Worm (Caenorhabditis elegans): ENCODE results near the gene C27F2.10.

The C27F2.10 gene

ce11 chrIII:4951824-4952223 lies 34.9 kb downstream of the C27F2.10 start, which contains the start of gene flh-2:
flh-2 (plus strand) TSS chrIII:4952124.
- TF ChIP-seq mbf-1 (tag; optimal IDR thresholded peaks at IDR 0.05) (no peak), ztf-11 (tag; optimal IDR thresholded peaks at IDR 0.05) (no peak), ztf-1 (GFP tag; conservative IDR thresholded peaks at IDR 0.05) (no peak), alr-1 (tag; optimal IDR thresholded peaks at IDR 0.05) (no peak), lsy-2 (tag; optimal IDR thresholded peaks at IDR 0.05) (no peak), sem-4 (tag; optimal IDR thresholded peaks at IDR 0.05) (no peak), nhr-11 (tag; optimal IDR thresholded peaks at IDR 0.05) (no peak), nhr-77 (tag; optimal IDR thresholded peaks at IDR 0.05) (no peak), R02D3.7 (tag; optimal IDR thresholded peaks at IDR 0.05) (no peak), ZK546.5 (tag; optimal IDR thresholded peaks at IDR 0.05) (no peak), fos-1 (tag; optimal IDR thresholded peaks at IDR 0.05) (no peak), elt-1 (tag; optimal IDR thresholded peaks at IDR 0.05) (no peak), elt-3 (tag; optimal IDR thresholded peaks at IDR 0.05) (no peak), gmeb-1 (tag; optimal IDR thresholded peaks at IDR 0.05) (no peak), lin-39 (tag; optimal IDR thresholded peaks at IDR 0.05) (no peak)

DNA sequence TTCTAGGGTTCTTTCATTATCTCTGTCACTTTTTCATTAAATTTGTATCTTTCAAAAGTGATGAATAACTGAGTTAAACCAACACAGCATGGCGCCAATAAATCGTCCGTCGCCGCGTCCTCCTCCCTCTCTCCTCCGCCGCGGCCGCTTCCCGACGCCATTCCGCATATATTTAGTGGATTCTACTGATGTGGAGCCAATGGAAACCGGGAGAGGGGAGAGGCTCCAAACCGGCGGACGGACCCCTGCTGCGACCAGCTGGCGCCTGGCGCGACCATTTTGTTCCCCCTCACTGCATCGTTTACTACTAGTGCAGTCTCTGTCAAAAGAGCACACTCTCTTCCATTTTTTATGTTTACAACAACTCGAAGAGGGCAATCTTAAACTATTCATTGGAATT lies 35.5 kb downstream of the C27F2.10 start:
- TF ChIP-seq nhr-21 (tag; optimal IDR thresholded peaks at IDR 0.05) (no peak), ama-1 (optimal IDR thresholded peaks at IDR 0.05) (no peak), C34F6.9 (tag; optimal IDR thresholded peaks at IDR 0.05) (peak; percentile 20), crh-2 (tag; optimal IDR thresholded peaks at IDR 0.05) (no peak), R02D3.7 (tag; optimal IDR thresholded peaks at IDR 0.05) (no peak), ceh-82 (tag; optimal IDR thresholded peaks at IDR 0.05) (no peak), lsy-2 (tag; optimal IDR thresholded peaks at IDR 0.05) (peak in 1 of 2 experiments; percentile 25), Y55F3AM.14 (GFP tag; optimal IDR thresholded peaks at IDR 0.05) (no peak), alr-1 (tag; optimal IDR thresholded peaks at IDR 0.05) (no peak)

- TF ChIP-seq unc-55 (GFP tag; optimal IDR thresholded peaks at IDR 0.05) (peak; percentile 65), alr-1 (tag; optimal IDR thresholded peaks at IDR 0.05) (no peak), elt-3 (tag; optimal IDR thresholded peaks at IDR 0.05) (no peak), nhr-237 (tag; optimal IDR thresholded peaks at IDR 0.05) (no peak), peb-1 (tag; optimal IDR thresholded peaks at IDR 0.05) (no peak), sem-4 (tag; optimal IDR thresholded peaks at IDR 0.05) (peak; percentile 6), sma-9 (GFP tag; optimal IDR thresholded peaks at IDR 0.05) (peak; percentile 25), sma-9 (tag; optimal IDR thresholded peaks at IDR 0.05) (no peak), ztf-1 (GFP tag; conservative IDR thresholded peaks at IDR 0.05) (no peak), ama-1 (optimal IDR thresholded peaks at IDR 0.05) (no peak), nhr-12 (tag; optimal IDR thresholded peaks at IDR 0.05) (no peak), aly-2 (tag; optimal IDR thresholded peaks at IDR 0.05) (no peak), C34F6.9 (tag; optimal IDR thresholded peaks at IDR 0.05) (peak; percentile 69), mdl-1 (tag; optimal IDR thresholded peaks at IDR 0.05) (peak; percentile 13 to 37), dmd-4 (tag; optimal IDR thresholded peaks at IDR 0.05) (no peak), crh-2 (tag; optimal IDR thresholded peaks at IDR 0.05) (peak; percentile 22), nhr-11 (tag; optimal IDR thresholded peaks at IDR 0.05) (no peak), elt-1 (tag; optimal IDR thresholded peaks at IDR 0.05) (no peak), fos-1 (tag; optimal IDR thresholded peaks at IDR 0.05) (no peak), lin-11 (tag; optimal IDR thresholded peaks at IDR 0.05) (peak; percentile 33), zag-1 (tag; optimal IDR thresholded peaks at IDR 0.05) (peak; percentile 68), F13H6.1 (tag; optimal IDR thresholded peaks at IDR 0.05) (peak; percentile 57), lin-13 (GFP tag; optimal IDR thresholded peaks at IDR 0.05) (no peak), nhr-129 (tag; optimal IDR thresholded peaks at IDR 0.05) (peak; percentile 30), lsy-2 (tag; optimal IDR thresholded peaks at IDR 0.05) (peak in 1 of 2 experiments; percentile 51), blmp-1 (tag; optimal IDR thresholded peaks at IDR 0.05; ENCODE audit: insufficient read depth) (no peak)
These were observed 36.4 kb downstream of the C27F2.10 start for ce11 chrIII:4950345-4950744.

ce11 chrIII:4948631-4949030 lies 38.1 kb downstream of the C27F2.10 start:
- no peak for TF ChIP-seq skn-1 (tag; optimal IDR thresholded peaks at IDR 0.05)
- no peak for TF ChIP-seq unc-55 (GFP tag; optimal IDR thresholded peaks at IDR 0.05)
- TF ChIP-seq R02D3.7 (tag; optimal IDR thresholded peaks at IDR 0.05): no peak
- no peak for TF ChIP-seq unc-62 (GFP tag; optimal IDR thresholded peaks at IDR 0.05)
- no peak for TF ChIP-seq nhr-129 (tag; optimal IDR thresholded peaks at IDR 0.05)
- no peak for TF ChIP-seq zag-1 (tag; optimal IDR thresholded peaks at IDR 0.05)
